Fruit fly (Drosophila melanogaster) whole organism, embryonic: ENCODE results near the gene aru.

Experiments
- Aef1 ChIP-seq: fragments of 200-800 bp; sonication (Bioruptor generic); IDR thresholded peaks from 3 replicates; pipeline ENCODE4 v1.3.6; 2022; ENCODE audit warnings: missing biosample characterization, missing genetic modification characterization
- Awh ChIP-seq: fragments of 200-800 bp; sonication (Bioruptor generic); IDR thresholded peaks from 2 replicates; pipeline ENCODE4, ENCODE4 v1.3.6; 2022; ENCODE audit warnings: missing biosample characterization, missing genetic modification characterization
- Blimp-1 ChIP-seq: fragments of 200-800 bp; sonication (Bioruptor generic); optimal IDR thresholded peaks from 3 replicates; lab custom pipeline; 2018; ENCODE audit warnings: missing biosample characterization, missing genetic modification characterization, mild to moderate bottlenecking, moderate library complexity, missing genetic modification reagents
- C15 ChIP-seq: fragments of 200-800 bp; sonication (Bioruptor generic); IDR thresholded peaks from 3 replicates; pipeline ENCODE4 v1.3.6; 2022; ENCODE audit warnings: missing biosample characterization, missing genetic modification characterization
- CG10147 ChIP-seq: fragments of 200-800 bp; sonication (Bioruptor generic); optimal IDR thresholded peaks from 2 replicates; lab custom pipeline; 2019; ENCODE audit warnings: missing biosample characterization, mild to moderate bottlenecking, missing genetic modification characterization, moderate library complexity
- CG11696 ChIP-seq: fragments of 200-800 bp; sonication (Bioruptor generic); IDR thresholded peaks from 2 replicates; pipeline ENCODE4 v1.3.6; 2022; ENCODE audit warnings: missing biosample characterization, missing genetic modification characterization
- CG15479 ChIP-seq: fragments of 200-800 bp; sonication (Bioruptor generic); optimal IDR thresholded peaks from 3 replicates; lab custom pipeline; 2019; ENCODE audit warnings: missing biosample characterization, mild to moderate bottlenecking, missing genetic modification characterization, moderate library complexity
- CG15696 ChIP-seq: fragments of 200-800 bp; sonication (Bioruptor generic); optimal IDR thresholded peaks from 2 replicates; lab custom pipeline; 2019; ENCODE audit warnings: missing biosample characterization, mild to moderate bottlenecking, missing genetic modification characterization, moderate library complexity
- CG16863 ChIP-seq: fragments of 200-800 bp; sonication (Bioruptor generic); optimal IDR thresholded peaks from 3 replicates; lab custom pipeline; 2016; ENCODE audit warnings: missing biosample characterization, missing genetic modification characterization
- CG18476 ChIP-seq: fragments of 200-800 bp; sonication (Bioruptor generic); optimal IDR thresholded peaks from 2 replicates; lab custom pipeline; 2016; ENCODE audit warnings: missing biosample characterization, mild to moderate bottlenecking, missing genetic modification characterization
- CG2202 ChIP-seq: fragments of 200-800 bp; sonication (Bioruptor generic); optimal IDR thresholded peaks from 2 replicates; lab custom pipeline; 2018; ENCODE audit warnings: missing biosample characterization, mild to moderate bottlenecking, missing genetic modification characterization
- CG2889 ChIP-seq: fragments of 200-800 bp; sonication (Bioruptor generic); IDR thresholded peaks from 3 replicates; pipeline ENCODE4 v1.3.6; 2022; ENCODE audit warnings: missing biosample characterization, missing genetic modification characterization
- CG31441 ChIP-seq: fragments of 200-800 bp; sonication (Bioruptor generic); IDR thresholded peaks from 2 replicates; pipeline ENCODE4 v1.3.6; 2022; ENCODE audit warnings: missing biosample characterization, missing genetic modification characterization
- CG3726 ChIP-seq: fragments of 200-800 bp; sonication (Bioruptor generic); IDR thresholded peaks from 3 replicates; pipeline ENCODE4, ENCODE4 v1.3.6; 2022; ENCODE audit warnings: missing biosample characterization, missing genetic modification characterization
- CG4404 ChIP-seq: fragments of 200-800 bp; sonication (Bioruptor generic); IDR thresholded peaks from 2 replicates; pipeline ENCODE4 v1.3.6; 2022; ENCODE audit warnings: missing biosample characterization, missing genetic modification characterization
- CG9817 ChIP-seq: fragments of 200-800 bp; sonication (Bioruptor generic); optimal IDR thresholded peaks from 2 replicates; lab custom pipeline; 2018; ENCODE audit warnings: missing biosample characterization, mild to moderate bottlenecking, missing genetic modification characterization, moderate library complexity
- CG9876 ChIP-seq: fragments of 200-800 bp; sonication (Bioruptor generic); optimal IDR thresholded peaks from 2 replicates; lab custom pipeline; 2016; ENCODE audit warnings: missing biosample characterization, missing genetic modification characterization
- Dfd ChIP-seq, 2 experiments: fragments of >200 bp; optimal IDR thresholded peaks; 2 replicates each; lab custom pipeline; 2017; ENCODE audit warnings: missing biosample characterization in 2 of 2, missing genetic modification characterization in 2 of 2
- Dll ChIP-seq: fragments of 200-800 bp; sonication (Bioruptor generic); IDR thresholded peaks from 4 replicates; pipeline ENCODE4 v1.3.6; 2022; ENCODE audit warnings: missing biosample characterization, missing genetic modification characterization; ENCODE audit not compliant: partially characterized antibody
- Eip74EF ChIP-seq, 2 experiments: fragments of 200-800 bp in 1 of 2; fragments of >200 bp in 1 of 2; sonication (Bioruptor generic) in 1 of 2; optimal IDR thresholded peaks; 2 replicates each; lab custom pipeline; 2017 to 2019; ENCODE audit warnings: missing biosample characterization in 2 of 2, missing genetic modification characterization in 2 of 2, mild to moderate bottlenecking in 1 of 2, moderate library complexity in 1 of 2
- Ets65A ChIP-seq: fragments of 200-800 bp; sonication (Bioruptor generic); peaks from one replicate; lab custom pipeline; 2016; ENCODE audit warnings: missing biosample characterization, missing genetic modification characterization
- Ets97D ChIP-seq: fragments of 200-800 bp; sonication (Bioruptor generic); optimal IDR thresholded peaks from 3 replicates; lab custom pipeline; 2016; ENCODE audit warnings: missing biosample characterization, missing genetic modification characterization
- HmgZ ChIP-seq: fragments of 200-800 bp; sonication (Bioruptor generic); optimal IDR thresholded peaks from 2 replicates; lab custom pipeline; 2018; ENCODE audit warnings: missing biosample characterization, mild to moderate bottlenecking, missing genetic modification characterization
- Hmx ChIP-seq: fragments of 200-800 bp; sonication (Bioruptor generic); optimal IDR thresholded peaks from 2 replicates; lab custom pipeline; 2016; ENCODE audit warnings: missing biosample characterization, missing genetic modification characterization
- Hr3 ChIP-seq: fragments of 200-800 bp; sonication (Bioruptor generic); optimal IDR thresholded peaks from 3 replicates; lab custom pipeline; 2016; ENCODE audit warnings: missing biosample characterization, missing genetic modification characterization
- Hr39 ChIP-seq: fragments of >200 bp; optimal IDR thresholded peaks from 2 replicates; lab custom pipeline; 2017
- Hr51 ChIP-seq, 2 experiments: fragments of 200-800 bp; sonication (Bioruptor generic); optimal IDR thresholded peaks; 2 replicates in 1 of 2; 3 replicates in 1 of 2; lab custom pipeline; 2016 to 2018; ENCODE audit warnings: missing biosample characterization in 2 of 2, missing genetic modification characterization in 2 of 2, mild to moderate bottlenecking in 1 of 2, moderate library complexity in 1 of 2
- MESR4 ChIP-seq: fragments of 200-800 bp; sonication (Bioruptor generic); optimal IDR thresholded peaks from 2 replicates; lab custom pipeline; 2018; ENCODE audit warnings: missing biosample characterization, mild to moderate bottlenecking, missing genetic modification characterization, moderate library complexity
- Mad ChIP-seq: fragments of 200-800 bp; sonication (Bioruptor generic); optimal IDR thresholded peaks from 2 replicates; lab custom pipeline; 2016; ENCODE audit warnings: missing biosample characterization, missing genetic modification characterization
- Nf-YA ChIP-seq: fragments of 200-800 bp; sonication (Bioruptor generic); IDR thresholded peaks from 2 replicates; pipeline ENCODE4 v1.3.6; 2022; ENCODE audit warnings: missing biosample characterization, missing genetic modification characterization
- Rfx ChIP-seq: fragments of 200-800 bp; sonication (Bioruptor generic); IDR thresholded peaks from 2 replicates; pipeline ENCODE4 v1.3.6; 2022; ENCODE audit warnings: missing biosample characterization, missing genetic modification characterization
- abd-A ChIP-seq: fragments of 200-800 bp; sonication (Bioruptor generic); optimal IDR thresholded peaks from 3 replicates; lab custom pipeline; 2019; ENCODE audit warnings: missing biosample characterization, mild to moderate bottlenecking, missing genetic modification characterization, moderate library complexity
- ara ChIP-seq: fragments of 200-800 bp; sonication (Bioruptor generic); IDR thresholded peaks from 2 replicates; pipeline ENCODE4 v1.3.6; 2022; ENCODE audit warnings: missing biosample characterization, missing genetic modification characterization
- chinmo ChIP-seq: fragments of 200-800 bp; sonication (Bioruptor generic); IDR thresholded peaks from 4 replicates; pipeline ENCODE4 v1.3.6; 2022; ENCODE audit warnings: missing biosample characterization, missing genetic modification characterization; ENCODE audit not compliant: partially characterized antibody
- ci ChIP-seq: fragments of 200-800 bp; sonication (Bioruptor generic); IDR thresholded peaks from 3 replicates; pipeline ENCODE4 v1.3.6; 2022; ENCODE audit warnings: missing biosample characterization, missing genetic modification characterization
- fru ChIP-seq: fragments of >200 bp; optimal IDR thresholded peaks from 2 replicates; lab custom pipeline; 2017
- gcm ChIP-seq: fragments of 200-800 bp; sonication (Bioruptor generic); optimal IDR thresholded peaks from 2 replicates; lab custom pipeline; 2019; ENCODE audit warnings: missing biosample characterization, mild to moderate bottlenecking, missing genetic modification characterization, moderate library complexity
- hkb ChIP-seq, 2 experiments: fragments of 200-800 bp in 1 of 2; fragments of >200 bp in 1 of 2; sonication (Bioruptor generic) in 1 of 2; IDR thresholded peaks in 1 of 2; optimal IDR thresholded peaks in 1 of 2; 2 replicates each; pipeline versions ENCODE4 v1.3.6 to Lab custom; 2017 to 2022; ENCODE audit warnings: missing biosample characterization in 1 of 2, missing genetic modification characterization in 1 of 2
- jigr1 ChIP-seq: fragments of 200-800 bp; sonication (Bioruptor generic); IDR thresholded peaks from 3 replicates; pipeline ENCODE4 v1.3.6; 2022; ENCODE audit warnings: missing biosample characterization, missing genetic modification characterization
- kni ChIP-seq: fragments of 200-800 bp; sonication (Bioruptor generic); optimal IDR thresholded peaks from 3 replicates; lab custom pipeline; 2017; ENCODE audit warnings: mild to moderate bottlenecking, missing biosample characterization, missing genetic modification reagents, missing genetic modification characterization
- lola ChIP-seq, 3 experiments: fragments of >200 bp in 2 of 3; fragments of 200-800 bp in 1 of 3; sonication (Bioruptor generic) in 1 of 3; optimal IDR thresholded peaks; 2 replicates each; lab custom pipeline; 2017 to 2019; ENCODE audit warnings: missing biosample characterization in 3 of 3, missing genetic modification characterization in 3 of 3, mild to moderate bottlenecking in 1 of 3, moderate library complexity in 1 of 3
- maf-S ChIP-seq: fragments of 200-800 bp; sonication (Bioruptor generic); optimal IDR thresholded peaks from 2 replicates; lab custom pipeline; 2016; ENCODE audit warnings: missing biosample characterization, missing genetic modification characterization
- odd ChIP-seq: fragments of 200-800 bp; sonication (Bioruptor generic); optimal IDR thresholded peaks from 2 replicates; lab custom pipeline; 2017; ENCODE audit warnings: missing biosample characterization, mild to moderate bottlenecking, missing genetic modification characterization
- otp ChIP-seq: fragments of 200-800 bp; sonication (Bioruptor generic); IDR thresholded peaks from 3 replicates; pipeline ENCODE4, ENCODE4 v1.3.6; 2022; ENCODE audit warnings: missing biosample characterization, missing genetic modification characterization
- pan ChIP-seq, 4 experiments: fragments of >200 bp in 3 of 4; fragments of 200-800 bp in 1 of 4; sonication (Bioruptor generic) in 1 of 4; optimal IDR thresholded peaks in 3 of 4; IDR thresholded peaks in 1 of 4; 2 replicates each; pipeline versions ENCODE4 v1.3.6 to Lab custom; 2017 to 2022; ENCODE audit warnings: missing biosample characterization in 2 of 4, missing genetic modification characterization in 2 of 4, mixed read lengths in 1 of 4
- sob ChIP-seq: fragments of 200-800 bp; sonication (Bioruptor generic); IDR thresholded peaks from 2 replicates; pipeline ENCODE4 v1.3.6; 2022; ENCODE audit warnings: missing biosample characterization, missing genetic modification characterization
- stc ChIP-seq: fragments of 200-800 bp; sonication (Bioruptor generic); IDR thresholded peaks from 2 replicates; pipeline ENCODE4 v1.3.6; 2022; ENCODE audit warnings: missing biosample characterization, missing genetic modification characterization
- zen2 ChIP-seq: fragments of 200-800 bp; sonication (Bioruptor generic); IDR thresholded peaks from 3 replicates; pipeline ENCODE4 v1.3.6; 2022; ENCODE audit warnings: missing biosample characterization, missing genetic modification characterization; ENCODE audit not compliant: partially characterized antibody

Gene aru

dm6 chr2L:856690-857488 is 11.3 kb downstream of the aru start (continued):
- TF ChIP-seq CG16863 (GFP tag; lab: Kevin White, UChicago) = peak; percentile 84
- TF ChIP-seq fru (lab: Kevin White, UChicago) = no peak
- no peak for TF ChIP-seq hkb (optimal IDR thresholded peaks at IDR 0.05; lab: Kevin White, UChicago)
- peak; percentile 90 for TF ChIP-seq hkb (GFP tag; IDR thresholded peaks at IDR 0.05; lab: Robert Waterston, UW)
- peak; percentile 23 for TF ChIP-seq CG9817 (tag; lab: Kevin White, UChicago)
- TF ChIP-seq Aef1 (GFP tag; lab: Robert Waterston, UW) = peak; percentile 66
- peak; percentile 81; the same call in 2 of the 3 replicates for TF ChIP-seq jigr1
- TF ChIP-seq HmgZ (tag; lab: Kevin White, UChicago) = no peak
- TF ChIP-seq Nf-YA = peak; percentile 81
- peak; percentile 83; the same call in 2 of the 3 replicates for TF ChIP-seq CG3726 (GFP tag; lab: Robert Waterston, UW)
- TF ChIP-seq otp (GFP tag; lab: Robert Waterston, UW) = peak; percentile 89
- TF ChIP-seq kni (GFP tag; lab: Kevin White, UChicago) = peak; percentile 22
- TF ChIP-seq zen2 = no peak
- peak; percentile 68 for TF ChIP-seq CG18476 (GFP tag; lab: Kevin White, UChicago)
- TF ChIP-seq maf-S (GFP tag; lab: Kevin White, UChicago) = peak; percentile 21
- TF ChIP-seq CG4404 (GFP tag; lab: Robert Waterston, UW) = peak; percentile 57; the same call in 1 of the 2 replicates
- TF ChIP-seq Hr51 (GFP tag; optimal IDR thresholded peaks at IDR 0.05; lab: Kevin White, UChicago) = peak in 1 of 2 experiments; percentile 70
- peak; percentile 95 for TF ChIP-seq ci (GFP tag; lab: Robert Waterston, UW)
- TF ChIP-seq CG11696 (GFP tag; lab: Robert Waterston, UW) = peak; percentile 97
- no peak for TF ChIP-seq Ets97D (GFP tag; lab: Kevin White, UChicago)
- peak; percentile 90 for TF ChIP-seq Awh
- TF ChIP-seq CG15479 (GFP tag; lab: Kevin White, UChicago) = no peak
- TF ChIP-seq Dll (GFP tag; lab: Robert Waterston, UW) = no peak
- TF ChIP-seq abd-A (tag; lab: Kevin White, UChicago) = no peak
- no peak for TF ChIP-seq pan (optimal IDR thresholded peaks at IDR 0.05; lab: Kevin White, UChicago)
- peak in 1 of 2 experiments; percentile 84 for TF ChIP-seq pan (GFP tag; optimal IDR thresholded peaks at IDR 0.05 in 1 of 2, IDR thresholded peaks at IDR 0.05 in 1 of 2)
- no peak for TF ChIP-seq CG2889
- peak; percentile 36 for TF ChIP-seq Mad (GFP tag; lab: Kevin White, UChicago)
- TF ChIP-seq sob (GFP tag; lab: Robert Waterston, UW) = peak; percentile 68; the same call in 1 of the 2 replicates
- peak; percentile 97 for TF ChIP-seq Ets65A (GFP tag; lab: Kevin White, UChicago)
- TF ChIP-seq Hmx = no peak
- TF ChIP-seq Dfd (GFP tag; optimal IDR thresholded peaks at IDR 0.05; lab: Kevin White, UChicago) = no peak
- peak; percentile 89 for TF ChIP-seq stc (GFP tag; lab: Robert Waterston, UW)
- TF ChIP-seq CG9876 (GFP tag; lab: Kevin White, UChicago) = peak; percentile 24
- peak; percentile 53; the same call in 1 of the 3 replicates for TF ChIP-seq C15 (GFP tag; lab: Robert Waterston, UW)
- peak; percentile 78 for TF ChIP-seq gcm (GFP tag; lab: Kevin White, UChicago)
- TF ChIP-seq Hr39 (lab: Kevin White, UChicago) = no peak
- TF ChIP-seq CG15696 (tag; lab: Kevin White, UChicago) = peak; percentile 48
- no peak for TF ChIP-seq MESR4 (GFP tag; lab: Kevin White, UChicago)
- peak; percentile 93 for TF ChIP-seq ara
- TF ChIP-seq CG31441 (GFP tag; lab: Robert Waterston, UW) = peak; percentile 65
- peak; percentile 76 for TF ChIP-seq Rfx (GFP tag; lab: Robert Waterston, UW)
- TF ChIP-seq Blimp-1 (GFP tag; lab: Kevin White, UChicago) = peak; percentile 80
- TF ChIP-seq Hr3 = peak; percentile 61
- peak; percentile 29 for TF ChIP-seq CG10147
- peak in 1 of 3 experiments; percentile 75 for TF ChIP-seq lola (GFP tag; optimal IDR thresholded peaks at IDR 0.05; lab: Kevin White, UChicago)
- peak in 1 of 2 experiments; percentile 77 for TF ChIP-seq Eip74EF (GFP tag; optimal IDR thresholded peaks at IDR 0.05; lab: Kevin White, UChicago)
- peak; percentile 61 for TF ChIP-seq odd (GFP tag; lab: Kevin White, UChicago)
- TF ChIP-seq chinmo (GFP tag; lab: Robert Waterston, UW) = no peak
- TF ChIP-seq CG2202 (tag; lab: Kevin White, UChicago) = peak; percentile 15
